Fruit fly (Drosophila melanogaster) whole organism, embryonic: ENCODE measurements around the gene CG6700.

ENCODE experiments used
- Adf1 ChIP-seq: fragments of 200-800 bp; sonication (Bioruptor generic); IDR thresholded peaks from 2 replicates; pipeline ENCODE4 v1.3.6; 2022; ENCODE audit warnings: missing biosample characterization, missing genetic modification characterization
- CG10267 ChIP-seq: fragments of 200-800 bp; sonication (Bioruptor generic); optimal IDR thresholded peaks from 2 replicates; lab custom pipeline; 2018; ENCODE audit warnings: missing biosample characterization, mild to moderate bottlenecking, missing genetic modification characterization, moderate library complexity
- CG10654 ChIP-seq: fragments of 200-800 bp; sonication (Bioruptor generic); optimal IDR thresholded peaks from 2 replicates; lab custom pipeline; 2016; ENCODE audit warnings: missing biosample characterization, missing genetic modification characterization
- CG12299 ChIP-seq: fragments of 200-800 bp; sonication (Bioruptor generic); optimal IDR thresholded peaks from 2 replicates; lab custom pipeline; 2018; ENCODE audit warnings: missing biosample characterization, mild to moderate bottlenecking, missing genetic modification characterization
- CG12744 ChIP-seq: fragments of 200-800 bp; sonication (Bioruptor generic); optimal IDR thresholded peaks from 2 replicates; lab custom pipeline; 2016; ENCODE audit warnings: missing biosample characterization, missing genetic modification characterization
- CG15269 ChIP-seq: fragments of 200-800 bp; sonication (Bioruptor generic); optimal IDR thresholded peaks from 2 replicates; lab custom pipeline; 2018; ENCODE audit warnings: missing biosample characterization, mild to moderate bottlenecking, missing genetic modification characterization, moderate library complexity
- CG15514 ChIP-seq: fragments of 200-800 bp; sonication (Bioruptor generic); optimal IDR thresholded peaks from 3 replicates; lab custom pipeline; 2017; ENCODE audit warnings: missing biosample characterization, missing genetic modification characterization, mild to moderate bottlenecking, moderate library complexity, missing genetic modification reagents
- CG1603 ChIP-seq: fragments of 200-800 bp; sonication (Bioruptor generic); optimal IDR thresholded peaks from 2 replicates; lab custom pipeline; 2019; ENCODE audit warnings: missing biosample characterization, mild to moderate bottlenecking, missing genetic modification characterization, moderate library complexity
- CG17912 ChIP-seq: fragments of 200-800 bp; sonication (Bioruptor generic); optimal IDR thresholded peaks from 2 replicates; lab custom pipeline; 2018; ENCODE audit warnings: missing biosample characterization, mild to moderate bottlenecking, missing genetic modification characterization
- CG4328 ChIP-seq: fragments of 200-800 bp; sonication (Bioruptor generic); optimal IDR thresholded peaks from 3 replicates; lab custom pipeline; 2017; ENCODE audit warnings: missing biosample characterization, missing genetic modification reagents, missing genetic modification characterization
- CG6175 ChIP-seq: fragments of 200-800 bp; sonication (Bioruptor generic); IDR thresholded peaks from 3 replicates; pipeline ENCODE4 v1.3.6; 2022; ENCODE audit warnings: missing biosample characterization, missing genetic modification characterization
- CG8924 ChIP-seq: fragments of 200-800 bp; optimal IDR thresholded peaks from 3 replicates; lab custom pipeline; 2019; ENCODE audit warnings: missing biosample characterization, mild to moderate bottlenecking, missing genetic modification characterization, moderate library complexity
- CTCF ChIP-seq: fragments of 200-800 bp; sonication (Bioruptor generic); optimal IDR thresholded peaks from 2 replicates; lab custom pipeline; 2017; ENCODE audit warnings: missing biosample characterization, mild to moderate bottlenecking, missing genetic modification characterization, moderate library complexity
- CoRest ChIP-seq: fragments of 200-800 bp; sonication (Bioruptor generic); optimal IDR thresholded peaks from 3 replicates; lab custom pipeline; 2018; ENCODE audit warnings: missing biosample characterization, mild to moderate bottlenecking, missing genetic modification characterization, moderate library complexity
- Elba2 ChIP-seq: fragments of 200-800 bp; sonication (Bioruptor generic); optimal IDR thresholded peaks from 3 replicates; lab custom pipeline; 2016; ENCODE audit warnings: missing biosample characterization, missing genetic modification characterization
- Hr39 ChIP-seq: fragments of >200 bp; optimal IDR thresholded peaks from 2 replicates; lab custom pipeline; 2017
- Oli ChIP-seq: fragments of 200-800 bp; sonication (Bioruptor generic); optimal IDR thresholded peaks from 2 replicates; lab custom pipeline; 2018; ENCODE audit warnings: missing biosample characterization, mild to moderate bottlenecking, missing genetic modification characterization, moderate library complexity
- Sox102F ChIP-seq: fragments of 200-800 bp; sonication (Bioruptor generic); optimal IDR thresholded peaks from 2 replicates; lab custom pipeline; 2018; ENCODE audit warnings: missing biosample characterization, mild to moderate bottlenecking, missing genetic modification characterization, moderate library complexity
- Taf1 ChIP-seq: fragments of 200-800 bp; sonication (Bioruptor generic); IDR thresholded peaks from 2 replicates; pipeline ENCODE4 v1.3.6; 2022; ENCODE audit warnings: missing biosample characterization, missing genetic modification characterization
- bbx ChIP-seq: fragments of 200-800 bp; sonication (Bioruptor generic); IDR thresholded peaks from 2 replicates; pipeline ENCODE4 v1.3.6; 2022; ENCODE audit warnings: missing biosample characterization, missing genetic modification characterization; ENCODE audit not compliant: partially characterized antibody
- cato ChIP-seq: fragments of 200-800 bp; sonication (Bioruptor generic); optimal IDR thresholded peaks from 2 replicates; lab custom pipeline; 2016; ENCODE audit warnings: missing biosample characterization, missing genetic modification characterization, borderline replicate concordance
- crol ChIP-seq: fragments of 200-800 bp; sonication (Bioruptor generic); IDR thresholded peaks from 2 replicates; pipeline ENCODE4 v1.3.6; 2022; ENCODE audit warnings: missing biosample characterization, missing genetic modification characterization
- esg ChIP-seq: fragments of 200-800 bp; sonication (Bioruptor generic); conservative IDR thresholded peaks from 2 replicates; pipeline ENCODE4 v1.3.6; 2022; ENCODE audit warnings: missing biosample characterization, missing genetic modification characterization
- fru ChIP-seq: fragments of >200 bp; optimal IDR thresholded peaks from 2 replicates; lab custom pipeline; 2017
- gem ChIP-seq: fragments of 200-800 bp; sonication (Bioruptor generic); optimal IDR thresholded peaks from 2 replicates; lab custom pipeline; 2019; ENCODE audit warnings: missing biosample characterization, mild to moderate bottlenecking, missing genetic modification characterization, moderate library complexity
- hth ChIP-seq: fragments of >200 bp; optimal IDR thresholded peaks from 2 replicates; lab custom pipeline; 2017; ENCODE audit warnings: inconsistent platforms
- lab ChIP-seq: fragments of 200-800 bp; sonication (Bioruptor generic); optimal IDR thresholded peaks from 3 replicates; lab custom pipeline; 2017; ENCODE audit warnings: missing biosample characterization, missing genetic modification characterization, mild to moderate bottlenecking, moderate library complexity, missing genetic modification reagents
- lmd ChIP-seq: fragments of 200-800 bp; sonication (Bioruptor generic); IDR thresholded peaks from 2 replicates; pipeline ENCODE4 v1.3.6; 2022; ENCODE audit warnings: missing biosample characterization, missing genetic modification characterization
- nom ChIP-seq: fragments of 200-800 bp; sonication (Bioruptor generic); optimal IDR thresholded peaks from 2 replicates; lab custom pipeline; 2017; ENCODE audit warnings: missing biosample characterization, missing genetic modification characterization, mild to moderate bottlenecking, moderate library complexity, missing genetic modification reagents
- psq ChIP-seq: fragments of 200-800 bp; sonication (Bioruptor generic); optimal IDR thresholded peaks from 2 replicates; lab custom pipeline; 2017; ENCODE audit warnings: missing biosample characterization, missing genetic modification characterization
- ro ChIP-seq: fragments of 200-800 bp; sonication (Bioruptor generic); IDR thresholded peaks from 2 replicates; pipeline ENCODE4 v1.3.6; 2022; ENCODE audit warnings: missing biosample characterization, missing genetic modification characterization
- row ChIP-seq: fragments of 200-800 bp; sonication (Bioruptor generic); IDR thresholded peaks from 3 replicates; pipeline ENCODE4 v1.3.6; 2022; ENCODE audit warnings: missing biosample characterization, missing genetic modification characterization
- tna ChIP-seq: fragments of 200-800 bp; sonication (Bioruptor generic); IDR thresholded peaks from 2 replicates; pipeline ENCODE4 v1.3.6; 2022; ENCODE audit warnings: missing biosample characterization, missing genetic modification characterization; ENCODE audit not compliant: partially characterized antibody

CG6700 gene

dm6 chr2L:10800877-10801719, 41.3 kb downstream of the CG6700 start, which contains the start of gene CG31869 (continued):
- 0 out of 2 replicates have a peak, but pooled peaks have one; percentile 33 for TF ChIP-seq lmd (GFP tag; lab: Robert Waterston, UW)
- peak; percentile 8 for TF ChIP-seq CG15269 (tag; lab: Kevin White, UChicago)
- no peak for TF ChIP-seq Taf1 (GFP tag; lab: Robert Waterston, UW)
- TF ChIP-seq CG10267 (tag; lab: Kevin White, UChicago) = no peak
- TF ChIP-seq fru (lab: Kevin White, UChicago) = no peak
- no peak for TF ChIP-seq hth (lab: Kevin White, UChicago)

- TF ChIP-seq Adf1 = no peak
- no peak for TF ChIP-seq CG4328 (GFP tag; lab: Kevin White, UChicago)
- no peak for TF ChIP-seq gem (tag; lab: Kevin White, UChicago)
- TF ChIP-seq CG1603 = no peak
- no peak for TF ChIP-seq CG10267 (tag; lab: Kevin White, UChicago)
- no peak for TF ChIP-seq cato (GFP tag; lab: Kevin White, UChicago)
- no peak for TF ChIP-seq Hr39
- TF ChIP-seq Elba2 (GFP tag; lab: Kevin White, UChicago) = no peak
- TF ChIP-seq crol (GFP tag; lab: Robert Waterston, UW) = no peak
- TF ChIP-seq CG10654 (GFP tag; lab: Kevin White, UChicago) = no peak
- no peak for TF ChIP-seq CG8924 (tag; lab: Kevin White, UChicago)
- TF ChIP-seq nom (GFP tag; lab: Kevin White, UChicago) = no peak
- no peak for TF ChIP-seq Sox102F
- no peak for TF ChIP-seq CG15514
- no peak for TF ChIP-seq CG17912 (GFP tag; lab: Kevin White, UChicago)
- no peak for TF ChIP-seq esg (GFP tag; lab: Robert Waterston, UW)
- TF ChIP-seq CG12744 (GFP tag; lab: Kevin White, UChicago) = no peak
These were observed 46.7 kb downstream of the CG6700 start for dm6 chr2L:10795731-10796130.

- no peak for TF ChIP-seq Oli (tag; lab: Kevin White, UChicago)
- peak; percentile 79 for TF ChIP-seq nom (GFP tag; lab: Kevin White, UChicago)
These were observed 48.4 kb downstream of the CG6700 start for dm6 chr2L:10794032-10794431.

dm6 chr2L:10792072-10792471, 50.3 kb downstream of the CG6700 start:
- TF ChIP-seq row (GFP tag; lab: Robert Waterston, UW) (no peak), CoRest (tag; lab: Kevin White, UChicago) (no peak), bbx (GFP tag; lab: Robert Waterston, UW) (no peak), ro (GFP tag; lab: Robert Waterston, UW) (no peak), CTCF (GFP tag; lab: Kevin White, UChicago) (no peak), lab (GFP tag; lab: Kevin White, UChicago) (no peak), CG6175 (GFP tag; lab: Robert Waterston, UW) (no peak), CG10267 (tag; lab: Kevin White, UChicago) (no peak), CG12299 (tag; lab: Kevin White, UChicago) (no peak), psq (GFP tag; lab: Kevin White, UChicago) (no peak), tna (GFP tag; lab: Robert Waterston, UW) (no peak)
